Fruit fly (Drosophila melanogaster) whole organism: Measurements from ENCODE around the gene CG33111.

Experiments used
- psq ChIP-seq: fragments of >200 bp; optimal IDR thresholded peaks from 2 replicates; lab custom pipeline; 2017
- usp ChIP-seq: fragments of >200 bp; optimal IDR thresholded peaks from 2 replicates; lab custom pipeline; 2017; ENCODE audit warnings: missing biosample characterization, missing genetic modification characterization, mixed read lengths

DNA sequence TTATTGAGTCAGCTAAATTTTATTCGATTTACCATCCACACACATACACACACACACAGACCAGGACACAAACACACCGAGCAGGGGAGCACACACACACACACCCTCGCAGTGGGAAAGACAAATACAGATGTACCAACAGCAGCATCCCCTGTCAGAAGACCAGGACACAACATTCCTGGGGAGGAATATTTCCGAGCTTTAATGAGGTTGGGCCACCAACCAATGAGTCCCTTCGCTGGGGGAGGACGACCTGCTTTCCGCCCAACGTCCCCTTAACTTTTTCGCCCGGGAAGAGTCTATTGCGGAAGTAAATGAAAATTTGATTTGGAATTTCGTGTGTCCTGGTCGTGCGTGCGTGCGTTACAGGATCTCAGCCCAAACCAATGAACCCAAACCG is 8.1 kb upstream of the CG33111 start:
- no peak for TF ChIP-seq psq (lab: Kevin White, UChicago)
- no peak for TF ChIP-seq usp
